Worm (Caenorhabditis elegans) whole organism, mixed stage, embryonic: ENCODE data around the gene M7.8.
A peak's percentile ranks its signal among the peaks of the same experiment; 100 is the strongest.

Source experiments
- ceh-83 ChIP-seq: fragments of 200-800 bp; sonication (Bioruptor generic); optimal IDR thresholded peaks from 2 replicates; lab custom pipeline; 2018; ENCODE audit warnings: mild to moderate bottlenecking, missing genetic modification characterization, missing compliant biosample characterization
- cnd-1 ChIP-seq: fragments of 200-800 bp; sonication (Bioruptor generic); optimal IDR thresholded peaks from 2 replicates; lab custom pipeline; 2018; ENCODE audit warnings: mild to moderate bottlenecking, missing genetic modification characterization, missing compliant biosample characterization
- elt-3 ChIP-seq: fragments of 150-350 bp; optimal IDR thresholded peaks from 2 replicates; lab custom pipeline; 2014; ENCODE audit warnings: missing biosample characterization, missing genetic modification characterization
- lin-13 ChIP-seq: fragments of 150-350 bp; optimal IDR thresholded peaks from 2 replicates; lab custom pipeline; 2014; ENCODE audit warnings: missing biosample characterization, missing genetic modification characterization
- lin-32 ChIP-seq: fragments of 200-800 bp; sonication (Bioruptor generic); optimal IDR thresholded peaks from 2 replicates; lab custom pipeline; 2018; ENCODE audit warnings: mild to moderate bottlenecking, missing genetic modification characterization, missing compliant biosample characterization
- lsy-2 ChIP-seq: fragments of 150-350 bp; optimal IDR thresholded peaks from 2 replicates; lab custom pipeline; 2014; ENCODE audit warnings: missing biosample characterization, missing genetic modification characterization
- mep-1 ChIP-seq: fragments of 150-350 bp; optimal IDR thresholded peaks from 2 replicates; lab custom pipeline; 2017; ENCODE audit warnings: missing biosample characterization, missing genetic modification reagents, missing genetic modification characterization, inconsistent platforms
- nhr-28 ChIP-seq: fragments of 150-350 bp; optimal IDR thresholded peaks from 2 replicates; lab custom pipeline; 2014; ENCODE audit warnings: missing biosample characterization, missing genetic modification characterization
- snpc-4 ChIP-seq: fragments of 150-350 bp; optimal IDR thresholded peaks from 2 replicates; lab custom pipeline; 2014; ENCODE audit warnings: missing biosample characterization, missing genetic modification characterization
- unc-39 ChIP-seq: fragments of 150-350 bp; optimal IDR thresholded peaks from 2 replicates; lab custom pipeline; 2014; ENCODE audit warnings: missing biosample characterization, missing genetic modification characterization
- unc-62 ChIP-seq: fragments of 150-350 bp; optimal IDR thresholded peaks from 2 replicates; lab custom pipeline; 2014; ENCODE audit warnings: missing biosample characterization, missing genetic modification reagents, missing genetic modification characterization
- ztf-11 ChIP-seq: fragments of 150-350 bp; optimal IDR thresholded peaks from 2 replicates; lab custom pipeline; 2014; ENCODE audit warnings: missing biosample characterization, missing genetic modification characterization

DNA sequence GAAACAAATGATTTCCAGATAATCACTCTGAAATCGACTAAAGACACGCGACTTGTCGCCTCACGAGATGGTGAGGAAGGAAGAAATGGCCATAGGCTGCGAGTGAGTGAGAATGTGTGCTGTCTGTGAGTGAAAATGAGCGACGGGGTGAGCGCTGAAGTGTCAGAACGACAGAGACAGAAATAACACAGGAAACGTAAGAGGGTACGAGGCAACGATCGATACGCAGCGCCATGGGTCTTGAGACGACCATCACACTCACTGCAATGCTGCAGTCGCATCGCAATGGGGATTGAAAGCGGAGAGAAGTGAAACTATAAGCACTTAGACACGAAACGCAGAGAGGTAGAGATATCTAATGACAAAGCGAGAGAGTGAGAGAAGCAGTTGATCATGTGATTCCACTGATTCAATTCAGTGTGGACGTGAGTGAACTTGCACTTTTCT, 12.1 kb downstream of the M7.8 start:
- TF ChIP-seq snpc-4 (tag; lab: Kevin White, UChicago) = no peak
- peak; percentile 82 for TF ChIP-seq mep-1
- TF ChIP-seq elt-3 (tag; lab: Kevin White, UChicago) = peak; percentile 13
- TF ChIP-seq ceh-83 (GFP tag; lab: Kevin White, UChicago) = no peak
- peak; percentile 5 for TF ChIP-seq cnd-1
- peak; percentile 69 for TF ChIP-seq ztf-11 (tag; lab: Kevin White, UChicago)
- TF ChIP-seq lin-32 (GFP tag; lab: Kevin White, UChicago) = no peak
- TF ChIP-seq unc-39 (tag; lab: Kevin White, UChicago) = no peak
- TF ChIP-seq unc-62 = peak; percentile 90
- TF ChIP-seq lsy-2 = peak; percentile 81
- no peak for TF ChIP-seq nhr-28 (tag; lab: Kevin White, UChicago)
- TF ChIP-seq lin-13 (tag; lab: Kevin White, UChicago) = peak; percentile 37
